Fruit fly (Drosophila melanogaster) whole organism, embryonic: ENCODE measurements around the gene CG33286.

Experiments used
- Awh ChIP-seq: fragments of 200-800 bp; sonication (Bioruptor generic); IDR thresholded peaks from 2 replicates; pipeline ENCODE4, ENCODE4 v1.3.6; 2022; ENCODE audit warnings: missing biosample characterization, missing genetic modification characterization
- Bdp1 ChIP-seq: fragments of 200-800 bp; sonication (Bioruptor generic); optimal IDR thresholded peaks from 3 replicates; lab custom pipeline; 2016; ENCODE audit warnings: missing biosample characterization, missing genetic modification characterization
- CG1024 ChIP-seq: fragments of 200-800 bp; sonication (Bioruptor generic); IDR thresholded peaks from 2 replicates; pipeline ENCODE4 v1.3.6; 2022; ENCODE audit warnings: missing biosample characterization, missing genetic modification characterization
- CG10654 ChIP-seq: fragments of 200-800 bp; sonication (Bioruptor generic); optimal IDR thresholded peaks from 2 replicates; lab custom pipeline; 2016; ENCODE audit warnings: missing biosample characterization, missing genetic modification characterization
- CG10979 ChIP-seq: fragments of 200-800 bp; sonication (Bioruptor generic); optimal IDR thresholded peaks from 2 replicates; lab custom pipeline; 2018; ENCODE audit warnings: missing biosample characterization, mild to moderate bottlenecking, missing genetic modification characterization, moderate library complexity
- CG11504 ChIP-seq: fragments of 200-800 bp; sonication (Bioruptor generic); optimal IDR thresholded peaks from 3 replicates; lab custom pipeline; 2019; ENCODE audit warnings: missing biosample characterization, mild to moderate bottlenecking, missing genetic modification characterization, moderate library complexity
- CG14710 ChIP-seq: fragments of 200-800 bp; sonication (Bioruptor generic); optimal IDR thresholded peaks from 3 replicates; lab custom pipeline; 2019; ENCODE audit warnings: missing biosample characterization, mild to moderate bottlenecking, missing genetic modification characterization, moderate library complexity
- CG14860 ChIP-seq: fragments of 200-800 bp; sonication (Bioruptor generic); IDR thresholded peaks from 3 replicates; pipeline ENCODE4 v1.3.6; 2022; ENCODE audit warnings: missing biosample characterization, missing genetic modification characterization; ENCODE audit not compliant: partially characterized antibody
- CG15073 ChIP-seq: fragments of 200-800 bp; sonication (Bioruptor generic); optimal IDR thresholded peaks from 2 replicates; lab custom pipeline; 2016; ENCODE audit warnings: missing biosample characterization, missing genetic modification characterization
- CG17328 ChIP-seq: fragments of 200-800 bp; sonication (Bioruptor generic); IDR thresholded peaks from 2 replicates; pipeline ENCODE4 v1.3.6; 2022; ENCODE audit warnings: missing biosample characterization, missing genetic modification characterization
- CG32767 ChIP-seq: fragments of 200-800 bp; sonication (Bioruptor generic); IDR thresholded peaks from 2 replicates; pipeline ENCODE4 v1.3.6; 2022; ENCODE audit warnings: missing biosample characterization, missing genetic modification characterization
- CG4360 ChIP-seq: fragments of 200-800 bp; sonication (Bioruptor generic); IDR thresholded peaks from 2 replicates; pipeline ENCODE4 v1.3.6; 2022; ENCODE audit warnings: missing biosample characterization, missing genetic modification characterization
- CG7839 ChIP-seq: fragments of 200-800 bp; sonication (Bioruptor generic); optimal IDR thresholded peaks from 3 replicates; lab custom pipeline; 2018; ENCODE audit warnings: missing biosample characterization, mild to moderate bottlenecking, missing genetic modification characterization, moderate library complexity
- CG8388 ChIP-seq: fragments of 200-800 bp; sonication (Bioruptor generic); optimal IDR thresholded peaks from 2 replicates; lab custom pipeline; 2019; ENCODE audit warnings: missing biosample characterization, mild to moderate bottlenecking, missing genetic modification characterization, moderate library complexity
- CoRest ChIP-seq: fragments of 200-800 bp; sonication (Bioruptor generic); optimal IDR thresholded peaks from 3 replicates; lab custom pipeline; 2018; ENCODE audit warnings: missing biosample characterization, mild to moderate bottlenecking, missing genetic modification characterization, moderate library complexity
- Dad ChIP-seq: fragments of 200-800 bp; sonication (Bioruptor generic); optimal IDR thresholded peaks from 3 replicates; lab custom pipeline; 2016; ENCODE audit warnings: missing biosample characterization, missing genetic modification characterization
- Dip3 ChIP-seq: fragments of 200-800 bp; sonication (Bioruptor generic); optimal IDR thresholded peaks from 3 replicates; lab custom pipeline; 2016; ENCODE audit warnings: missing biosample characterization, missing genetic modification characterization
- Dref ChIP-seq: fragments of 200-800 bp; sonication (Bioruptor generic); IDR thresholded peaks from 2 replicates; pipeline ENCODE4 v1.3.6; 2022; ENCODE audit warnings: missing biosample characterization, missing genetic modification characterization
- Ets65A ChIP-seq: fragments of 200-800 bp; sonication (Bioruptor generic); peaks from one replicate; lab custom pipeline; 2016; ENCODE audit warnings: missing biosample characterization, missing genetic modification characterization
- Gug ChIP-seq: fragments of 200-800 bp; sonication (Bioruptor generic); IDR thresholded peaks from 4 replicates; pipeline ENCODE4 v1.3.6; 2022; ENCODE audit warnings: missing biosample characterization, missing genetic modification characterization
- HLH3B ChIP-seq: fragments of 200-800 bp; sonication (Bioruptor generic); IDR thresholded peaks from 2 replicates; pipeline ENCODE4 v1.3.6; 2022; ENCODE audit warnings: missing biosample characterization, missing genetic modification characterization
- Hmx ChIP-seq: fragments of 200-800 bp; sonication (Bioruptor generic); optimal IDR thresholded peaks from 2 replicates; lab custom pipeline; 2016; ENCODE audit warnings: missing biosample characterization, missing genetic modification characterization
- Nf-YB ChIP-seq: fragments of 200-800 bp; sonication (Bioruptor generic); optimal IDR thresholded peaks from 3 replicates; lab custom pipeline; 2019; ENCODE audit warnings: missing biosample characterization, mild to moderate bottlenecking, missing genetic modification characterization, moderate library complexity
- Optix ChIP-seq: fragments of 200-800 bp; sonication (Bioruptor generic); IDR thresholded peaks from 3 replicates; pipeline ENCODE4 v1.3.6; 2022; ENCODE audit warnings: missing biosample characterization, missing genetic modification characterization
- Sin3A ChIP-seq: fragments of >200 bp; optimal IDR thresholded peaks from 2 replicates; lab custom pipeline; 2018
- Sox102F ChIP-seq: fragments of 200-800 bp; sonication (Bioruptor generic); optimal IDR thresholded peaks from 2 replicates; lab custom pipeline; 2018; ENCODE audit warnings: missing biosample characterization, mild to moderate bottlenecking, missing genetic modification characterization, moderate library complexity
- Sry-β ChIP-seq: fragments of 200-800 bp; sonication (Bioruptor generic); optimal IDR thresholded peaks from 2 replicates; lab custom pipeline; 2018; ENCODE audit warnings: missing biosample characterization, mild to moderate bottlenecking, missing genetic modification characterization, moderate library complexity
- Ssrp ChIP-seq: fragments of 200-800 bp; sonication (Bioruptor generic); optimal IDR thresholded peaks from 2 replicates; lab custom pipeline; 2018; ENCODE audit warnings: missing biosample characterization, mild to moderate bottlenecking, missing genetic modification characterization, moderate library complexity
- Trl ChIP-seq, 3 experiments: fragments of >200 bp in 2 of 3; fragments of 200-800 bp in 1 of 3; sonication (Bioruptor generic) in 1 of 3; optimal IDR thresholded peaks; 2 replicates in 1 of 3; 3 replicates in 2 of 3; lab custom pipeline; 2016 to 2017; ENCODE audit warnings: missing biosample characterization in 1 of 3, missing genetic modification characterization in 1 of 3
- Xrp1 ChIP-seq: fragments of 200-800 bp; sonication (Bioruptor generic); IDR thresholded peaks from 2 replicates; pipeline ENCODE4 v1.3.6; 2022; ENCODE audit warnings: missing biosample characterization, missing genetic modification characterization
- YL-1 ChIP-seq: fragments of 200-800 bp; sonication (Bioruptor generic); optimal IDR thresholded peaks from 3 replicates; lab custom pipeline; 2017; ENCODE audit warnings: missing biosample characterization, mild to moderate bottlenecking, missing genetic modification characterization
- ac ChIP-seq: fragments of 200-800 bp; sonication (Bioruptor generic); optimal IDR thresholded peaks from 3 replicates; lab custom pipeline; 2017; ENCODE audit warnings: missing biosample characterization, mild to moderate bottlenecking, missing genetic modification characterization
- amos ChIP-seq: fragments of 200-800 bp; sonication (Bioruptor generic); IDR thresholded peaks from 2 replicates; pipeline ENCODE4 v1.3.6; 2022; ENCODE audit warnings: missing biosample characterization, missing genetic modification characterization; ENCODE audit not compliant: partially characterized antibody
- btn ChIP-seq: fragments of 200-800 bp; sonication (Bioruptor generic); optimal IDR thresholded peaks from 2 replicates; lab custom pipeline; 2016; ENCODE audit warnings: missing biosample characterization, missing genetic modification characterization
- chn ChIP-seq: fragments of 200-800 bp; sonication (Bioruptor generic); optimal IDR thresholded peaks from 2 replicates; lab custom pipeline; 2016; ENCODE audit warnings: missing biosample characterization, missing genetic modification characterization
- ewg ChIP-seq: fragments of 200-800 bp; sonication (Bioruptor generic); optimal IDR thresholded peaks from 3 replicates; lab custom pipeline; 2017; ENCODE audit warnings: mild to moderate bottlenecking, missing biosample characterization, missing genetic modification reagents, missing genetic modification characterization
- grn ChIP-seq: fragments of 200-800 bp; sonication (Bioruptor generic); optimal IDR thresholded peaks from 3 replicates; lab custom pipeline; 2017; ENCODE audit warnings: missing biosample characterization, missing genetic modification characterization
- nmo ChIP-seq: fragments of 200-800 bp; sonication (Bioruptor generic); optimal IDR thresholded peaks from 2 replicates; lab custom pipeline; 2018; ENCODE audit warnings: missing biosample characterization, mild to moderate bottlenecking, missing genetic modification characterization, moderate library complexity
- pan ChIP-seq, 4 experiments: fragments of >200 bp in 3 of 4; fragments of 200-800 bp in 1 of 4; sonication (Bioruptor generic) in 1 of 4; optimal IDR thresholded peaks in 3 of 4; IDR thresholded peaks in 1 of 4; 2 replicates each; pipeline versions ENCODE4 v1.3.6 to Lab custom; 2017 to 2022; ENCODE audit warnings: missing biosample characterization in 2 of 4, missing genetic modification characterization in 2 of 4, mixed read lengths in 1 of 4
- phol ChIP-seq: fragments of 200-800 bp; sonication (Bioruptor generic); optimal IDR thresholded peaks from 3 replicates; lab custom pipeline; 2018; ENCODE audit warnings: missing biosample characterization, mild to moderate bottlenecking, missing genetic modification characterization, moderate library complexity
- pum ChIP-seq: fragments of 200-800 bp; sonication (Bioruptor generic); optimal IDR thresholded peaks from 2 replicates; lab custom pipeline; 2016; ENCODE audit warnings: missing biosample characterization, missing genetic modification characterization
- sug ChIP-seq: fragments of 200-800 bp; optimal IDR thresholded peaks from 2 replicates; lab custom pipeline; 2019; ENCODE audit warnings: missing biosample characterization, mild to moderate bottlenecking, missing genetic modification characterization, moderate library complexity
- vvl ChIP-seq: fragments of 200-800 bp; sonication (Bioruptor generic); IDR thresholded peaks from 2 replicates; pipeline ENCODE4 v1.3.6; 2022; ENCODE audit warnings: missing biosample characterization, missing genetic modification characterization
- yki ChIP-seq: fragments of >200 bp; optimal IDR thresholded peaks from 3 replicates; lab custom pipeline; 2018

The CG33286 gene

dm6 chr3L:20949371-20950135 lies 24.9 kb downstream of the CG33286 start, which contains the start of gene fng (continued):
- TF ChIP-seq CG8388 (peak; percentile 94), Trl (optimal IDR thresholded peaks at IDR 0.05; lab: Kevin White, UChicago) (peak; percentile 96 to 99), Trl (GFP tag; optimal IDR thresholded peaks at IDR 0.05; lab: Kevin White, UChicago) (peak; percentile 21), chn (GFP tag; lab: Kevin White, UChicago) (no peak), Gug (GFP tag; lab: Robert Waterston, UW) (no peak), HLH3B (GFP tag; lab: Robert Waterston, UW) (peak; percentile 15; the same call in 1 of the 2 replicates), CG17328 (peak; percentile 47; the same call in 1 of the 2 replicates), CG1024 (no peak), yki (lab: Kevin White, UChicago) (peak; percentile 97)
- TF ChIP-seq, all 482 proteins: peak for 62

dm6 chr3L:20948404-20948803 lies 26.1 kb downstream of the CG33286 start:
- TF ChIP-seq Sox102F (GFP tag; lab: Kevin White, UChicago) (no peak), amos (no peak), nmo (no peak), Hmx (GFP tag; lab: Kevin White, UChicago) (no peak), CoRest (no peak), pan (optimal IDR thresholded peaks at IDR 0.05; lab: Kevin White, UChicago) (no peak), pan (GFP tag; optimal IDR thresholded peaks at IDR 0.05 in 1 of 2, IDR thresholded peaks at IDR 0.05 in 1 of 2) (no peak), CG11504 (no peak)

dm6 chr3L:20946944-20947343 lies 27.6 kb downstream of the CG33286 start:
- TF ChIP-seq vvl (GFP tag; lab: Robert Waterston, UW) = peak; percentile 16; the same call in 1 of the 2 replicates
- TF ChIP-seq CG32767 = no peak
- TF ChIP-seq Bdp1 (GFP tag; lab: Kevin White, UChicago) = no peak
- no peak for TF ChIP-seq btn (GFP tag; lab: Kevin White, UChicago)
- no peak for TF ChIP-seq Dad (GFP tag; lab: Kevin White, UChicago)
- TF ChIP-seq Sin3A (lab: Kevin White, UChicago) = no peak
- TF ChIP-seq, all 482 proteins: peak for 1

DNA sequence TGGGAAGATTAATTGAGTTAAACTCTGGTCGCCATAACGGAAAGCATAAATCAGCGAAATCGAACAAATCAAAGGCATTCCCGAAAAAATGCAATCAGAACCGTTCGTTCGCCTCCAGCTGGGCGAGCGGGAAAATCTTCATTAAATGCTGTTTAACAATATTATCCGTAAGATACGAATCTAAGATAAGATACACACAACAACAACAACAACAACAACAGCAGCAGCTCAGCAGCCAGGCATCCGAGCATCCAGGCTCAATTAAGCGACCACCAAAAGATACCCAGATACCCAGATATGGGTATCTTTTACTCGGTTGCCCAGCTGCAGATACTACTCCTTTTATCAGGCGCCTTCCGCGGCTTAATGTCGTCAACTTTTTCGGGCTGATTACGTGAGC lies 28.4 kb downstream of the CG33286 start:
- peak; percentile 52 for TF ChIP-seq Ets65A
- no peak for TF ChIP-seq YL-1
- no peak for TF ChIP-seq CG14710 (tag; lab: Kevin White, UChicago)
- TF ChIP-seq Awh = peak; percentile 16; the same call in 1 of the 2 replicates
- TF ChIP-seq grn (GFP tag; lab: Kevin White, UChicago) = peak; percentile 67
- no peak for TF ChIP-seq CG15073 (GFP tag; lab: Kevin White, UChicago)
- peak; percentile 63 for TF ChIP-seq CG4360 (GFP tag; lab: Robert Waterston, UW)
- TF ChIP-seq sug = no peak
- TF ChIP-seq Dref = no peak

- TF ChIP-seq pum (GFP tag; lab: Kevin White, UChicago) (no peak), Dip3 (GFP tag; lab: Kevin White, UChicago) (no peak), Ssrp (tag; lab: Kevin White, UChicago) (no peak), Sry-β (GFP tag; lab: Kevin White, UChicago) (peak; percentile 33), Xrp1 (GFP tag; lab: Robert Waterston, UW) (peak; percentile 67), CG14860 (no peak), YL-1 (no peak), CG8388 (peak; percentile 6), CG10654 (GFP tag; lab: Kevin White, UChicago) (peak; percentile 15), ac (GFP tag; lab: Kevin White, UChicago) (peak; percentile 67), CG7839 (tag; lab: Kevin White, UChicago) (no peak), phol (tag; lab: Kevin White, UChicago) (no peak), Nf-YB (peak; percentile 6), CoRest (no peak), CG10979 (tag; lab: Kevin White, UChicago) (no peak), ewg (GFP tag; lab: Kevin White, UChicago) (no peak), Optix (GFP tag; lab: Robert Waterston, UW) (no peak)
Observed at dm6 chr3L:20944180-20944579, 30.3 kb downstream of the CG33286 start.
